Worm (Caenorhabditis elegans): ENCODE measurements around the gene ari-2.

DNA sequence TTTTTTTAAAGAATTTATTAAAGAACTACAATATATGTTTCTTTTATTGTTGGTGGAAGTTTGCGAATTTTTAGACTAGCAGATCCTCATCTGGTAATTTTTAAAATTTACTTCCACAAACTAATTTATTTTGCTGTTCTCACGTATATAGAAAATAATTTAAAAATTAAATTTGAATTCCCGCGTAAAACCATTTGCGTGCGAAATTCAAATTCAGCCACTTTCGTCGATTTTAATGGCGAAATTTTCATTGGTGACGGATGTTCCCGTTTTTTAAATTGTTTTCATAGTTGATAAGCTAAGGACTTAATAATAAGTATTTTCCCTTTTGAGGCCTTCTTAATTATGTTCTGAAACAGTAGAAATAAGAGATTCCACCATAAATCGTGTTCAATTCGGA lies 10.1 kb downstream of the ari-2 start:
- TF ChIP-seq nhr-10 (tag; optimal IDR thresholded peaks at IDR 0.05) (no peak), ztf-7 (tag; optimal IDR thresholded peaks at IDR 0.05) (no peak), fkh-10 (GFP tag; optimal IDR thresholded peaks at IDR 0.05) (no peak)

Measured in whole organism, L4 larva.